Comparison of ENCODE assay signal across 1 fruit fly cellular context in genomic region chr3R:16213792-16214473, dm6.
A peak's percentile ranks its signal among the peaks of the same experiment; 100 is the strongest.
TF ChIP-seq lines count a peak whose summit lies in the region.

No protein-coding gene starts in this region.

TF ChIP-seq in whole organism, embryonic, 481 proteins besides CTCF, POLR2A, EP300 and RAD21 (continued from another document):
- no peak for TF ChIP-seq CG10462 (GFP tag; optimal IDR thresholded peaks at IDR 0.05; lab: Kevin White, UChicago)
- TF ChIP-seq CG17361 (GFP tag; IDR thresholded peaks at IDR 0.05; lab: Robert Waterston, UW) = peak; percentile 64; the same call in 2 of the 3 replicates
- TF ChIP-seq Sox100B (GFP tag; optimal IDR thresholded peaks at IDR 0.05; lab: Kevin White, UChicago) = peak; percentile 58
- TF ChIP-seq lab (GFP tag; optimal IDR thresholded peaks at IDR 0.05; lab: Kevin White, UChicago) = peak; percentile 48
- TF ChIP-seq CG10543 (GFP tag; optimal IDR thresholded peaks at IDR 0.05; lab: Kevin White, UChicago) = peak; percentile 46
- TF ChIP-seq CG4328 (GFP tag; optimal IDR thresholded peaks at IDR 0.05; lab: Kevin White, UChicago) = no peak
- TF ChIP-seq sens (GFP tag; lab: Kevin White, UChicago) = peak; percentile 58
- peak; percentile 52; the same call in 1 of the 2 replicates for TF ChIP-seq CG31441 (GFP tag; IDR thresholded peaks at IDR 0.05; lab: Robert Waterston, UW)
- TF ChIP-seq fd96Cb (tag; optimal IDR thresholded peaks at IDR 0.05; lab: Kevin White, UChicago) = peak; percentile 27
- TF ChIP-seq Med (GFP tag; lab: Kevin White, UChicago) = peak; percentile 69
- TF ChIP-seq CG11695 (GFP tag; IDR thresholded peaks at IDR 0.05; lab: Robert Waterston, UW) = 0 out of 3 replicates have a peak, but pooled peaks have one; percentile 15
- peak; percentile 2 for TF ChIP-seq Xbp1 (GFP tag; optimal IDR thresholded peaks at IDR 0.05; lab: Kevin White, UChicago)
- peak; percentile 31 for TF ChIP-seq phol (tag; optimal IDR thresholded peaks at IDR 0.05; lab: Kevin White, UChicago)
- TF ChIP-seq grau (tag; optimal IDR thresholded peaks at IDR 0.05; lab: Kevin White, UChicago) = peak; percentile 40
